Worm (Caenorhabditis elegans): Measurements from ENCODE around the gene sorf-2.
A peak's percentile ranks its signal among the peaks of the same experiment; 100 is the strongest.

Gene sorf-2

ce11 chrIII:5349250-5349649 lies 22.8 kb downstream of the sorf-2 start, which contains the start of gene thoc-5 (continued):
- TF ChIP-seq madf-8 (GFP tag; conservative IDR thresholded peaks at IDR 0.05) (peak; percentile 47), hlh-26 (GFP tag; conservative IDR thresholded peaks at IDR 0.05) (no peak), K12H6.12 (tag; optimal IDR thresholded peaks at IDR 0.05) (peak; percentile 63), nhr-120 (GFP tag; IDR thresholded peaks at IDR 0.05) (no peak), let-607 (tag; optimal IDR thresholded peaks at IDR 0.05) (peak in 1 of 2 experiments; percentile 56), D2030.7 (GFP tag; IDR thresholded peaks at IDR 0.05) (peak; percentile 22; the same call in 1 of the 2 replicates), bed-2 (GFP tag; IDR thresholded peaks at IDR 0.05) (peak; percentile 86), fkh-3 (tag; optimal IDR thresholded peaks at IDR 0.05) (no peak), lin-54 (GFP tag; optimal IDR thresholded peaks at IDR 0.05) (peak; percentile 94), aptf-2 (GFP tag; conservative IDR thresholded peaks at IDR 0.05) (peak; percentile 75), tlf-1 (GFP tag; optimal IDR thresholded peaks at IDR 0.05) (no peak), gei-17 (GFP tag; optimal IDR thresholded peaks at IDR 0.05) (no peak), F52B5.7 (tag; optimal IDR thresholded peaks at IDR 0.05) (no peak), xnd-1 (tag; optimal IDR thresholded peaks at IDR 0.05) (peak; percentile 30), C06A6.2 (GFP tag; conservative IDR thresholded peaks at IDR 0.05) (no peak), ceh-27 (GFP tag; optimal IDR thresholded peaks at IDR 0.05) (peak; percentile 87), mes-4 (tag; optimal IDR thresholded peaks at IDR 0.05) (no peak), ztf-28 (GFP tag; IDR thresholded peaks at IDR 0.05) (0 out of 2 replicates have a peak, but pooled peaks have one; percentile 25), nhr-80 (tag; optimal IDR thresholded peaks at IDR 0.05) (no peak), hrde-1 (tag; optimal IDR thresholded peaks at IDR 0.05; ENCODE audit: borderline replicate concordance) (no peak), ceh-40 (GFP tag; IDR thresholded peaks at IDR 0.05) (0 out of 2 replicates have a peak, but pooled peaks have one; percentile 43), K11D2.4 (GFP tag; IDR thresholded peaks at IDR 0.05) (peak; percentile 77), F55B11.4 (tag; optimal IDR thresholded peaks at IDR 0.05; ENCODE audit: borderline replicate concordance, insufficient read depth) (no peak), lsl-1 (GFP tag; optimal IDR thresholded peaks at IDR 0.05) (peak; percentile 49), ztf-6 (GFP tag; IDR thresholded peaks at IDR 0.05) (no peak), akir-1 (GFP tag; optimal IDR thresholded peaks at IDR 0.05) (no peak), ceh-100 (GFP tag; IDR thresholded peaks at IDR 0.05) (0 out of 2 replicates have a peak, but pooled peaks have one; percentile 42), hlh-12 (tag; optimal IDR thresholded peaks at IDR 0.05) (no peak), unc-62 (GFP tag; optimal IDR thresholded peaks at IDR 0.05) (no peak), snpc-1.3 (tag; optimal IDR thresholded peaks at IDR 0.05; ENCODE audit: insufficient read depth) (no peak), ztf-22 (GFP tag; optimal IDR thresholded peaks at IDR 0.05) (no peak), rec-8 (tag; optimal IDR thresholded peaks at IDR 0.05) (peak; percentile 45 to 56), T07F8.4 (tag; optimal IDR thresholded peaks at IDR 0.05) (no peak), aptf-3 (GFP tag; IDR thresholded peaks at IDR 0.05) (no peak), athp-1 (tag; optimal IDR thresholded peaks at IDR 0.05) (peak; percentile 35), Y95B8A.8 (GFP tag; IDR thresholded peaks at IDR 0.05) (no peak), tbp1 (GFP tag; optimal IDR thresholded peaks at IDR 0.05) (no peak), ets-4 (GFP tag; optimal IDR thresholded peaks at IDR 0.05) (no peak), unc-130 (GFP tag; optimal IDR thresholded peaks at IDR 0.05) (peak; percentile 89), F22D6.2 (tag; optimal IDR thresholded peaks at IDR 0.05) (peak; percentile 63), ekl-4 (GFP tag; IDR thresholded peaks at IDR 0.05) (peak; percentile 47; the same call in 1 of the 2 replicates), snpc-4 (GFP tag; optimal IDR thresholded peaks at IDR 0.05) (no peak), snpc-4 (tag; optimal IDR thresholded peaks at IDR 0.05) (peak in 1 of 4 experiments; percentile 12), sdz-38 (tag; optimal IDR thresholded peaks at IDR 0.05) (no peak), F37B4.10 (GFP tag; IDR thresholded peaks at IDR 0.05) (no peak), tbx-9 (tag; optimal IDR thresholded peaks at IDR 0.05; ENCODE audit: borderline replicate concordance) (no peak), die-1 (tag; optimal IDR thresholded peaks at IDR 0.05) (no peak), ama-1 (optimal IDR thresholded peaks at IDR 0.05) (no peak), ama-1 (GFP tag; optimal IDR thresholded peaks at IDR 0.05) (no peak)
